Worm (Caenorhabditis elegans) whole organism, L3 larva: ENCODE results near the gene srbc-58.

Source experiments
- R02D3.7 ChIP-seq: fragments of 150-350 bp; optimal IDR thresholded peaks from 2 replicates; lab custom pipeline; 2014; ENCODE audit warnings: missing biosample characterization, missing genetic modification characterization
- elt-2 ChIP-seq: sonication (generic microtip); optimal IDR thresholded peaks from 2 replicates; lab custom pipeline; 2016; ENCODE audit warnings: missing genetic modification reagents, mild to moderate bottlenecking, missing genetic modification characterization, missing compliant biosample characterization
- fkh-10 ChIP-seq: sonication (generic microtip); optimal IDR thresholded peaks from 2 replicates; lab custom pipeline; 2017; ENCODE audit warnings: missing biosample characterization, missing genetic modification reagents, missing genetic modification characterization
- nfya-1 ChIP-seq: sonication (generic microtip); optimal IDR thresholded peaks from 2 replicates; lab custom pipeline; 2017; ENCODE audit warnings: missing genetic modification characterization, mild to moderate bottlenecking, missing compliant biosample characterization, antibody characterized with exemption, moderate library complexity; ENCODE audit not compliant: insufficient read depth
- nhr-11 ChIP-seq: fragments of 150-350 bp; optimal IDR thresholded peaks from 2 replicates; lab custom pipeline; 2014; ENCODE audit warnings: missing biosample characterization, missing genetic modification characterization
- nhr-23 ChIP-seq: fragments of 150-350 bp; optimal IDR thresholded peaks from 2 replicates; lab custom pipeline; 2014; ENCODE audit warnings: missing biosample characterization, missing genetic modification reagents, missing genetic modification characterization
- nhr-28 ChIP-seq: fragments of 150-350 bp; optimal IDR thresholded peaks from 2 replicates; lab custom pipeline; 2014; ENCODE audit warnings: missing biosample characterization, missing genetic modification characterization
- pha-4 ChIP-seq: fragments of 150-350 bp; optimal IDR thresholded peaks from 2 replicates; lab custom pipeline; 2014; ENCODE audit warnings: missing biosample characterization, missing genetic modification reagents, missing genetic modification characterization
- skn-1 ChIP-seq: fragments of 150-350 bp; optimal IDR thresholded peaks from 2 replicates; lab custom pipeline; 2014; ENCODE audit warnings: missing biosample characterization, missing genetic modification characterization
- ztf-11 ChIP-seq: fragments of 150-350 bp; optimal IDR thresholded peaks from 2 replicates; lab custom pipeline; 2014; ENCODE audit warnings: missing biosample characterization, missing genetic modification characterization

ce11 chrV:797241-797640 is 22.4 kb downstream of the srbc-58 start:
- TF ChIP-seq nhr-23 (tag; lab: Kevin White, UChicago) (no peak), R02D3.7 (tag; lab: Kevin White, UChicago) (no peak), nhr-11 (tag; lab: Kevin White, UChicago) (no peak), nfya-1 (no peak), skn-1 (tag; lab: Kevin White, UChicago) (no peak), elt-2 (tag; lab: Kevin White, UChicago) (no peak), pha-4 (tag; lab: Kevin White, UChicago) (no peak), nhr-28 (tag; lab: Kevin White, UChicago) (no peak), fkh-10 (no peak), ztf-11 (no peak)
